Worm (Caenorhabditis elegans) whole organism, L1 larva: ENCODE data around the gene T10B5.8.

Experiments used
- F16B12.6 ChIP-seq: fragments of 150-350 bp; optimal IDR thresholded peaks from 2 replicates; lab custom pipeline; 2014; ENCODE audit warnings: missing biosample characterization, missing genetic modification characterization
- ceh-90 ChIP-seq: sonication (generic microtip); optimal IDR thresholded peaks from 2 replicates; lab custom pipeline; 2016; ENCODE audit warnings: missing genetic modification characterization, missing compliant biosample characterization
- ces-1 ChIP-seq: fragments of 150-350 bp; optimal IDR thresholded peaks from 2 replicates; lab custom pipeline; 2014; ENCODE audit warnings: missing biosample characterization, missing genetic modification reagents, missing genetic modification characterization
- elt-3 ChIP-seq, 6 experiments: fragments of 150-350 bp in 1 of 6; sonication (generic microtip); optimal IDR thresholded peaks; 2 replicates each; lab custom pipeline; 2017 to 2018; ENCODE audit warnings: missing biosample characterization in 6 of 6, missing genetic modification characterization in 6 of 6, inconsistent platforms in 1 of 6
- lsy-2 ChIP-seq, 2 experiments: fragments of 150-350 bp; optimal IDR thresholded peaks; 2 replicates each; lab custom pipeline; 2014; ENCODE audit warnings: missing biosample characterization in 2 of 2, missing genetic modification characterization in 2 of 2
- mdl-1 ChIP-seq, 2 experiments: fragments of 150-350 bp; optimal IDR thresholded peaks; 2 replicates each; lab custom pipeline; 2014 to 2017; ENCODE audit warnings: missing biosample characterization in 2 of 2, missing genetic modification characterization in 2 of 2, inconsistent platforms in 1 of 2
- sox-4 ChIP-seq: sonication (generic microtip); optimal IDR thresholded peaks from 2 replicates; lab custom pipeline; 2016; ENCODE audit warnings: missing genetic modification characterization, missing compliant biosample characterization
- sptf-1 ChIP-seq: fragments of 150-350 bp; optimal IDR thresholded peaks from 2 replicates; lab custom pipeline; 2014; ENCODE audit warnings: missing biosample characterization, missing genetic modification characterization
- ztf-11 ChIP-seq, 2 experiments: sonication (generic microtip); optimal IDR thresholded peaks; 2 replicates each; lab custom pipeline; 2016 to 2017; ENCODE audit warnings: missing genetic modification characterization in 2 of 2, missing biosample characterization in 1 of 2, missing compliant biosample characterization in 1 of 2
- ztf-4 ChIP-seq: fragments of 150-350 bp; optimal IDR thresholded peaks from 2 replicates; lab custom pipeline; 2014; ENCODE audit warnings: missing biosample characterization, missing genetic modification characterization

DNA sequence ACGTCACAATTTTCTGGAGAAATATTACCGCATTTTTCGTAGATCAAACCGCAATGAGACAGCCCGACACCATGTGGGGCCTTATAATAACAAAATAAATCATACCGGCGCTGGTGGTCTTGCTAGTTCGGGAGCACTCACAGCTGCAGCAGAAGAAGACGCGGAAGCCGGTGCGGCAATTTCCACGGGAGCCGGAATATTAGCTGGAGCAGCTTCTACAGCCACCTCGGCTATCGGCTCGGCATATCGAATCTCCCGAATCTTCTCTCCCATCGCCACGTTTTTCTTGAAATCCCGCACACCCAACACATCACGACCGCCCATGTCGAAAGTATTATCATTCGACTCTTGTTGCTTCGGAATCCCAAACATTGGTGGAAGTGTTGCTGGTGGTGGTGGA is 17.3 kb upstream of the T10B5.8 start:
- TF ChIP-seq ces-1 (no peak), F16B12.6 (tag; lab: Kevin White, UChicago) (no peak), sptf-1 (tag; lab: Kevin White, UChicago) (no peak), ztf-11 (tag; optimal IDR thresholded peaks at IDR 0.05; lab: Kevin White, UChicago) (no peak), elt-3 (tag; optimal IDR thresholded peaks at IDR 0.05; lab: Kevin White, UChicago) (no peak), ceh-90 (tag; lab: Kevin White, UChicago) (no peak), sox-4 (tag; lab: Kevin White, UChicago) (no peak), mdl-1 (tag; optimal IDR thresholded peaks at IDR 0.05; lab: Kevin White, UChicago) (no peak), lsy-2 (tag; optimal IDR thresholded peaks at IDR 0.05; lab: Kevin White, UChicago) (no peak), ztf-4 (tag; lab: Kevin White, UChicago) (no peak)
